Fruit fly (Drosophila melanogaster): ENCODE measurements around the gene CG8620.
A peak's percentile ranks its signal among the peaks of the same experiment; 100 is the strongest.

CG8620 gene

DNA sequence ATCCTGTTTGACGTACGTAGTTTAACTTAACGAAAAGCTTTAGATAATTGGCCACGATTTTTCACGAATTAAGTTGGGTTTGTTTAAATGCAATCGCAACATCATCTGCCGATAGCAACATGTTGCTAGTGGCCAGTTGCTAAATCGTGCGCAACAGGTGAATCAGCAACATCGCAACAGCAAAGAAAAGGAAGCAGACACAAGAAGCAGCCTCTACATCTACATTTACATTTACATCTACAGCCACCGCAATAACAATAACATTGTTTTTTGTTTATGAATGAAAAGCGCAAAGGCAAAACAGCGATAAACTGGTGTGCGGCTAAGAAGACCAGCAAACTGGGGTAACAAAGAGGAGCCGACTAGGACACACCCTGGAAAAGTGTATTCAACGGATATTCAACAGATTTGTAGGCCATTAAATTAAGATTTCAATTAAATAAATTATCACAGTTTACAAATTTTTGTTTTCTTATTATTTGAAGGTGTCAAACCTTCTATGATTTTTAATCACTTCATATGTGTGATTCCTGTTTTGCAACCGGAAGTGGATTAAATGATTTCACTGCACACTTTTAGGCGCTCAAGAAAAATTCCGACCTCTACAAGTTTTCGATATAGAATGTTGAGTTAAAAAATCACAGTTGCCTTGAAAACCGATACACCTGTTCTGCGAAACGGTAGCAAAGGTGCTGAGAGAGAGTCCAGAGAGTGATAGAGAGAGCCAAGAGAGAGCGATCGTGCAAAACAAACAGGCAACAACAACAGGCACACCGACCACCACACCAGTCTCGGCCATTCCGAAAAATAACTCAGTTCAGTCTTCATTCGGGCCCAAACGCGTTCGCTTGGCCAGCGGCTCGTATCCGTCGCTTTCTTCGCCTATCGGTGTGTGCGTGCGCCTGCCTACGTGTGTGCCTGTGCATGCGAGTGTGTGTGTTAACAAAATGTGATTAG is 23.9 kb upstream of the CG8620 start, which contains the start of gene melt (continued):
- TF ChIP-seq CG10959 (GFP tag; IDR thresholded peaks at IDR 0.05) (peak; percentile 61; the same call in 1 of the 2 replicates), CG34422 (GFP tag; IDR thresholded peaks at IDR 0.05) (peak; percentile 67), grau (tag; optimal IDR thresholded peaks at IDR 0.05) (peak; percentile 90), HLH4C (GFP tag; IDR thresholded peaks at IDR 0.05; ENCODE audit: partially characterized antibody) (no peak), lilli (GFP tag; optimal IDR thresholded peaks at IDR 0.05) (peak; percentile 94), B-H1 (GFP tag; IDR thresholded peaks at IDR 0.05) (no peak; the same call in none of the 3 replicates), CG8290 (GFP tag; optimal IDR thresholded peaks at IDR 0.05) (peak; percentile 93), CG8290 (tag; optimal IDR thresholded peaks at IDR 0.05) (peak; percentile 68 to 97), kni (GFP tag; optimal IDR thresholded peaks at IDR 0.05) (peak; percentile 72), CG1529 (GFP tag; optimal IDR thresholded peaks at IDR 0.05) (peak; percentile 88), CG3407 (GFP tag; optimal IDR thresholded peaks at IDR 0.05) (peak; percentile 68), bsh (GFP tag; optimal IDR thresholded peaks at IDR 0.05) (peak; percentile 66 to 81), az2 (GFP tag; optimal IDR thresholded peaks at IDR 0.05) (peak; percentile 89), Bteb2 (GFP tag; optimal IDR thresholded peaks at IDR 0.05) (peak; percentile 83), chinmo (GFP tag; IDR thresholded peaks at IDR 0.05; ENCODE audit: partially characterized antibody) (peak; percentile 94; the same call in 3 of the 4 replicates), dati (GFP tag; IDR thresholded peaks at IDR 0.05) (no peak), CkIIα-i1 (GFP tag; IDR thresholded peaks at IDR 0.05) (no peak), Drgx (GFP tag; IDR thresholded peaks at IDR 0.05) (peak; percentile 56), so (GFP tag; IDR thresholded peaks at IDR 0.05) (peak; percentile 67; the same call in 2 of the 3 replicates), CG5180 (GFP tag; optimal IDR thresholded peaks at IDR 0.05) (peak; percentile 74), dysf (GFP tag; IDR thresholded peaks at IDR 0.05) (peak; percentile 88), sob (GFP tag; IDR thresholded peaks at IDR 0.05) (peak; percentile 69; the same call in 1 of the 2 replicates), Elba2 (GFP tag; optimal IDR thresholded peaks at IDR 0.05) (peak; percentile 23), ken (GFP tag; IDR thresholded peaks at IDR 0.05) (peak; percentile 61; the same call in 2 of the 3 replicates), sna (GFP tag; IDR thresholded peaks at IDR 0.05; ENCODE audit: partially characterized antibody) (no peak), cas (GFP tag; IDR thresholded peaks at IDR 0.05) (no peak), rib (GFP tag; IDR thresholded peaks at IDR 0.05) (peak; percentile 53; the same call in 1 of the 2 replicates), ssp (GFP tag; IDR thresholded peaks at IDR 0.05) (peak; percentile 85), Gsc (GFP tag; IDR thresholded peaks at IDR 0.05) (0 out of 2 replicates have a peak, but pooled peaks have one; percentile 36), CG11696 (GFP tag; IDR thresholded peaks at IDR 0.05) (no peak), HmgZ (tag; optimal IDR thresholded peaks at IDR 0.05) (peak; percentile 74), ttk (GFP tag; IDR thresholded peaks at IDR 0.05) (peak; percentile 76; the same call in 1 of the 2 replicates), CG1832 (GFP tag; optimal IDR thresholded peaks at IDR 0.05) (no peak), CG32772 (GFP tag; IDR thresholded peaks at IDR 0.05) (peak; percentile 55), Myb (GFP tag; optimal IDR thresholded peaks at IDR 0.05) (peak; percentile 71), unc-4 (GFP tag; IDR thresholded peaks at IDR 0.05; ENCODE audit: partially characterized antibody) (0 out of 2 replicates have a peak, but pooled peaks have one; percentile 39), Xbp1 (GFP tag; optimal IDR thresholded peaks at IDR 0.05) (peak; percentile 88), Side (GFP tag; optimal IDR thresholded peaks at IDR 0.05) (peak; percentile 81), Hmx (GFP tag; optimal IDR thresholded peaks at IDR 0.05) (peak; percentile 81), lov (optimal IDR thresholded peaks at IDR 0.05) (no peak), lov (GFP tag; IDR thresholded peaks at IDR 0.05) (0 out of 3 replicates have a peak, but pooled peaks have one; percentile 8), CG16779 (GFP tag; IDR thresholded peaks at IDR 0.05) (peak; percentile 7; the same call in 1 of the 2 replicates), CG17361 (GFP tag; IDR thresholded peaks at IDR 0.05) (peak; percentile 96), insv (GFP tag; optimal IDR thresholded peaks at IDR 0.05) (peak; percentile 37 to 56), CG10462 (GFP tag; optimal IDR thresholded peaks at IDR 0.05) (peak; percentile 79), Stat92E (GFP tag; optimal IDR thresholded peaks at IDR 0.05) (peak in 1 of 3 experiments; percentile 38), CG6254 (GFP tag; optimal IDR thresholded peaks at IDR 0.05) (peak; percentile 59), yki (optimal IDR thresholded peaks at IDR 0.05) (peak; percentile 64)
